Worm (Caenorhabditis elegans): Measurements from ENCODE around the gene cpg-23.

ce11 chrV:19177070-19177469 is 36.5 kb downstream of the cpg-23 start:
- no peak for TF ChIP-seq fkh-10 (GFP tag; optimal IDR thresholded peaks at IDR 0.05)
- no peak for TF ChIP-seq nhr-25 (tag; optimal IDR thresholded peaks at IDR 0.05; ENCODE audit: borderline replicate concordance, insufficient read depth)
- no peak for TF ChIP-seq D1046.2 (GFP tag; IDR thresholded peaks at IDR 0.05)
- no peak for TF ChIP-seq pqm-1 (tag; optimal IDR thresholded peaks at IDR 0.05)
- TF ChIP-seq dpl-1 (GFP tag; optimal IDR thresholded peaks at IDR 0.05): no peak
- no peak for TF ChIP-seq egl-43 (GFP tag; IDR thresholded peaks at IDR 0.05)
- no peak for TF ChIP-seq unc-62 (GFP tag; optimal IDR thresholded peaks at IDR 0.05 in 1 of 2)
- no peak for TF ChIP-seq unc-62 (tag; optimal IDR thresholded peaks at IDR 0.05)
- TF ChIP-seq tra-1 (GFP tag; IDR thresholded peaks at IDR 0.05): no peak
- TF ChIP-seq nhr-28 (tag; optimal IDR thresholded peaks at IDR 0.05): no peak
- TF ChIP-seq lin-39 (tag; optimal IDR thresholded peaks at IDR 0.05): no peak
- TF ChIP-seq hlh-30 (tag; optimal IDR thresholded peaks at IDR 0.05; ENCODE audit: insufficient read depth): no peak
- no peak for TF ChIP-seq aha-1 (tag)
